Worm (Caenorhabditis elegans): ENCODE measurements around the gene T13H10.2.

- TF ChIP-seq lin-13 (tag; optimal IDR thresholded peaks at IDR 0.05) (no peak), zip-8 (tag; optimal IDR thresholded peaks at IDR 0.05) (no peak), blmp-1 (tag; optimal IDR thresholded peaks at IDR 0.05) (no peak), nhr-12 (tag; optimal IDR thresholded peaks at IDR 0.05) (no peak), sptf-1 (tag; optimal IDR thresholded peaks at IDR 0.05) (no peak), unc-120 (tag; optimal IDR thresholded peaks at IDR 0.05; ENCODE audit: poor library complexity, severe bottlenecking) (no peak)
Measured at ce11 chrIV:9932055-9932454, 32.0 kb upstream of the T13H10.2 start, which contains the start of the genes trmt-10A and F25H8.2.

Measured in whole organism, mixed stage, embryonic.